Fruit fly (Drosophila melanogaster) whole organism, pupa: Measurements from ENCODE around the gene Prosbeta3.

Experiments
- CG10348 ChIP-seq: fragments of 200-800 bp; sonication (Bioruptor generic); IDR thresholded peaks from 2 replicates; pipeline ENCODE4 v1.3.6; 2022; ENCODE audit warnings: missing biosample characterization, missing genetic modification characterization
- CG13204 ChIP-seq: fragments of 200-800 bp; sonication (Bioruptor generic); optimal IDR thresholded peaks from 2 replicates; lab custom pipeline; 2018; ENCODE audit warnings: missing biosample characterization, mild to moderate bottlenecking, missing genetic modification characterization, moderate library complexity
- CG15710 ChIP-seq: fragments of 200-800 bp; sonication (Bioruptor generic); optimal IDR thresholded peaks from 2 replicates; lab custom pipeline; 2018; ENCODE audit warnings: missing biosample characterization, mild to moderate bottlenecking, missing genetic modification characterization, moderate library complexity
- CG34367 ChIP-seq: fragments of 200-800 bp; sonication (Bioruptor generic); optimal IDR thresholded peaks from 2 replicates; lab custom pipeline; 2018; ENCODE audit warnings: missing biosample characterization, mild to moderate bottlenecking, missing genetic modification characterization
- CG8301 ChIP-seq: fragments of 200-800 bp; sonication (Bioruptor generic); optimal IDR thresholded peaks from 2 replicates; lab custom pipeline; 2018; ENCODE audit warnings: missing biosample characterization, mild to moderate bottlenecking, missing genetic modification characterization
- EcR ChIP-seq: fragments of 200-800 bp; sonication (Bioruptor generic); optimal IDR thresholded peaks from 3 replicates; lab custom pipeline; 2019; ENCODE audit warnings: missing biosample characterization, missing genetic modification characterization, mild to moderate bottlenecking, moderate library complexity, missing genetic modification reagents
- gl ChIP-seq: fragments of 200-800 bp; sonication (Bioruptor generic); optimal IDR thresholded peaks from 2 replicates; lab custom pipeline; 2018; ENCODE audit warnings: missing biosample characterization, mild to moderate bottlenecking, missing genetic modification characterization

DNA sequence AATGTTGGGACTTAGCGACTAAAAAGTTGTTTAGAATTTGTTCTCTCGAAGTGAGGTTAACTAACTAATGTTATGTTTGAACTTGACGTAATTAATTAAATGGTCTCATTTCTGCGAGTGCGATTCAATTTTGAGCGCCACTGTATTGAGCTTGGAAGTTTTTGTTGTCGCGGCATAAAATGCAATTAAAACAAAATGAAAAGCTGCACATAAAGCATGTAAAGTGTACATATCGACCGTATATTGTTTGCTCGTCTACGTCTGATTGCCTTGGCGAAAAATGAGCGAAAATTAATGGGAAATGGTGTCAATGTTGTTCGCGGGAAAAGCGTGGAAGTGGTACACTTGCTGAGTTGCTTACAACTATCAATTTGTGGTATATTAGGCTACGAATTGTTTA lies 10.8 kb upstream of the Prosbeta3 start:
- TF ChIP-seq CG13204 (GFP tag; lab: Kevin White, UChicago), result no peak
- no peak for TF ChIP-seq CG10348 (GFP tag; lab: Robert Waterston, UW)
- TF ChIP-seq gl (tag; lab: Kevin White, UChicago), result no peak
- no peak for TF ChIP-seq EcR (GFP tag; lab: Kevin White, UChicago)
- TF ChIP-seq CG15710 (tag; lab: Kevin White, UChicago), result no peak
- no peak for TF ChIP-seq CG8301
- TF ChIP-seq CG34367 (tag; lab: Kevin White, UChicago), result no peak
